Fruit fly (Drosophila melanogaster) whole organism, pupa: ENCODE results near the gene CG13937.

Experiments
- CG10348 ChIP-seq: fragments of 200-800 bp; sonication (Bioruptor generic); IDR thresholded peaks from 2 replicates; pipeline ENCODE4 v1.3.6; 2022; ENCODE audit warnings: missing biosample characterization, missing genetic modification characterization
- CG12605 ChIP-seq: fragments of 200-800 bp; sonication (Bioruptor generic); IDR thresholded peaks from 2 replicates; pipeline ENCODE4 v1.3.6; 2022; ENCODE audit warnings: missing biosample characterization, missing genetic modification characterization
- CG13204 ChIP-seq: fragments of 200-800 bp; sonication (Bioruptor generic); optimal IDR thresholded peaks from 2 replicates; lab custom pipeline; 2018; ENCODE audit warnings: missing biosample characterization, mild to moderate bottlenecking, missing genetic modification characterization, moderate library complexity
- CG14655 ChIP-seq: fragments of 200-800 bp; sonication (Bioruptor generic); optimal IDR thresholded peaks from 3 replicates; lab custom pipeline; 2017; ENCODE audit warnings: mild to moderate bottlenecking, missing biosample characterization, missing genetic modification reagents, missing genetic modification characterization
- CG15710 ChIP-seq: fragments of 200-800 bp; sonication (Bioruptor generic); optimal IDR thresholded peaks from 2 replicates; lab custom pipeline; 2018; ENCODE audit warnings: missing biosample characterization, mild to moderate bottlenecking, missing genetic modification characterization, moderate library complexity
- CG17806 ChIP-seq: fragments of 200-800 bp; sonication (Bioruptor generic); optimal IDR thresholded peaks from 2 replicates; lab custom pipeline; 2018; ENCODE audit warnings: missing biosample characterization, mild to moderate bottlenecking, missing genetic modification characterization, moderate library complexity
- CG32121 ChIP-seq: fragments of 200-800 bp; sonication (Bioruptor generic); IDR thresholded peaks from 2 replicates; pipeline ENCODE4 v1.3.6; 2022; ENCODE audit warnings: missing biosample characterization, missing genetic modification characterization
- CG34367 ChIP-seq: fragments of 200-800 bp; sonication (Bioruptor generic); optimal IDR thresholded peaks from 2 replicates; lab custom pipeline; 2018; ENCODE audit warnings: missing biosample characterization, mild to moderate bottlenecking, missing genetic modification characterization
- CG4496 ChIP-seq: fragments of 200-800 bp; sonication (Bioruptor generic); IDR thresholded peaks from 3 replicates; pipeline ENCODE4 v1.3.6; 2022; ENCODE audit warnings: missing biosample characterization, missing genetic modification characterization
- CG8159 ChIP-seq: fragments of 200-800 bp; sonication (Bioruptor generic); optimal IDR thresholded peaks from 3 replicates; lab custom pipeline; 2018; ENCODE audit warnings: missing biosample characterization, mild to moderate bottlenecking, missing genetic modification characterization, moderate library complexity
- CG8301 ChIP-seq: fragments of 200-800 bp; sonication (Bioruptor generic); optimal IDR thresholded peaks from 2 replicates; lab custom pipeline; 2018; ENCODE audit warnings: missing biosample characterization, mild to moderate bottlenecking, missing genetic modification characterization
- CG9948 ChIP-seq: fragments of 200-800 bp; sonication (Bioruptor generic); optimal IDR thresholded peaks from 2 replicates; lab custom pipeline; 2018; ENCODE audit warnings: missing biosample characterization, mild to moderate bottlenecking, missing genetic modification characterization, moderate library complexity
- D1 ChIP-seq: fragments of 200-800 bp; sonication (Bioruptor generic); optimal IDR thresholded peaks from 2 replicates; lab custom pipeline; 2018; ENCODE audit warnings: missing biosample characterization, mild to moderate bottlenecking, missing genetic modification characterization, moderate library complexity
- EcR ChIP-seq: fragments of 200-800 bp; sonication (Bioruptor generic); optimal IDR thresholded peaks from 3 replicates; lab custom pipeline; 2019; ENCODE audit warnings: missing biosample characterization, missing genetic modification characterization, mild to moderate bottlenecking, moderate library complexity, missing genetic modification reagents
- Ets98B ChIP-seq: fragments of 200-800 bp; sonication (Bioruptor generic); IDR thresholded peaks from 2 replicates; pipeline ENCODE4 v1.3.6; 2022; ENCODE audit warnings: missing biosample characterization, missing genetic modification characterization
- Pif1A ChIP-seq: fragments of 200-800 bp; sonication (Bioruptor generic); optimal IDR thresholded peaks from 3 replicates; lab custom pipeline; 2016; ENCODE audit warnings: missing biosample characterization, missing genetic modification characterization
- Pif1B ChIP-seq: fragments of 200-800 bp; sonication (Bioruptor generic); optimal IDR thresholded peaks from 3 replicates; lab custom pipeline; 2016; ENCODE audit warnings: missing biosample characterization, missing genetic modification characterization
- Snoo ChIP-seq: fragments of 200-800 bp; sonication (Bioruptor generic); optimal IDR thresholded peaks from 3 replicates; lab custom pipeline; 2017; ENCODE audit warnings: missing biosample characterization, mild to moderate bottlenecking, missing genetic modification characterization, inconsistent platforms
- fd96Ca ChIP-seq: fragments of 200-800 bp; sonication (Bioruptor generic); IDR thresholded peaks from 3 replicates; pipeline ENCODE4 v1.3.6; 2022; ENCODE audit warnings: missing biosample characterization, missing genetic modification characterization
- gl ChIP-seq: fragments of 200-800 bp; sonication (Bioruptor generic); optimal IDR thresholded peaks from 2 replicates; lab custom pipeline; 2018; ENCODE audit warnings: missing biosample characterization, mild to moderate bottlenecking, missing genetic modification characterization
- rn ChIP-seq: fragments of 200-800 bp; sonication (Bioruptor generic); IDR thresholded peaks from 2 replicates; pipeline ENCODE4 v1.3.6; 2022; ENCODE audit warnings: missing biosample characterization, missing genetic modification characterization

Gene CG13937

DNA sequence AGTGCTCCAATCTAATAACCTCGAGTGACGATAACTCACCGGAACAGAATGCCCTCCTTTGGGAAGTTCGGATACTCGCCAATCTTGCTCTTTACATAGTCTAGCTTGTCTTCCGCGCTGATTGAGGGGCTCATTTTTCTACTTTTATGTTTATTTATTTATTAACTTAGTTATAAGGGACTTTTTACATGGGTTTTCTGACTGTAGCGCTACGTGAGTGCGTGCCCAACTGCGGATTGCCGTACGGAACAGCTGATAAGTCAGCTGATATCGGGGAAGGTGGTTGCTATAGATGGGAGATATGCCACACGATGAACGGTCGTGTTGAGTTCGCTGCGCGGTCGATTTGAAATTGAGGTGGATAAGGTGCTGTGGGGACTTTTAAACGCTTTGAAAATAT is 1.8 kb upstream of the CG13937 start, which contains the start of gene Aprt:
TSS of gene Aprt (minus strand) at position 368 of the 400 bp plus-strand sequence.
- TF ChIP-seq Pif1B (GFP tag; lab: Kevin White, UChicago) = peak; percentile 8
- no peak for TF ChIP-seq CG13204
- TF ChIP-seq CG17806 (tag; lab: Kevin White, UChicago) = no peak
- no peak for TF ChIP-seq CG10348 (GFP tag; lab: Robert Waterston, UW)
- TF ChIP-seq EcR (GFP tag; lab: Kevin White, UChicago) = peak; percentile 2
- no peak for TF ChIP-seq D1 (tag; lab: Kevin White, UChicago)

DNA sequence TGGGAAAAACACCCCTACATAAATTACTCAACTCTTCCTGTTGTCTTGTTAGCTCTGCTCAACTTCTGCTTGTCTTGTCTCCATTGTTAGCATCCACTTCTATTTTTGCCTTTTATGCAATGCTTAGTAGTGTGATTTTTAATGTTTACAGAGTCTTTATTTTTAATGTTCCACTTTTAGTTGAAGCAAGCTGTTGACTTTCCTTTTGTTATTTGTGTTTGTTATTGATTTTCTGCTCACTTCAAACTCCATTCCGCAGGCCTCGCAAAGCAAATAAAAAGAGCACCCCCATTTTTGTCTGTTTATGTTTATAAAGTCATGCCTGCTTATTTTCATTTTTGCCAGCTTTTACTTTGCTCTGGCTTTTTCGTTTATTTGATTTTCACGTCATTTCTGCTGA is 922 bp downstream of the CG13937 start:
- no peak for TF ChIP-seq Snoo (tag; lab: Kevin White, UChicago)
- TF ChIP-seq CG13204 = no peak
- no peak for TF ChIP-seq CG14655 (GFP tag; lab: Kevin White, UChicago)
- TF ChIP-seq CG4496 (GFP tag; lab: Robert Waterston, UW) = no peak
- no peak for TF ChIP-seq CG12605 (GFP tag; lab: Robert Waterston, UW)
- TF ChIP-seq CG8159 = no peak
- no peak for TF ChIP-seq CG15710 (tag; lab: Kevin White, UChicago)
- TF ChIP-seq CG9948 = no peak
- no peak for TF ChIP-seq Pif1B (GFP tag; lab: Kevin White, UChicago)
- no peak for TF ChIP-seq CG10348 (GFP tag; lab: Robert Waterston, UW)
- TF ChIP-seq D1 (tag; lab: Kevin White, UChicago) = no peak
- TF ChIP-seq CG17806 (tag; lab: Kevin White, UChicago) = no peak
- TF ChIP-seq CG8301 = no peak
- no peak for TF ChIP-seq EcR (GFP tag; lab: Kevin White, UChicago)

- TF ChIP-seq CG9948 = peak; percentile 7
- no peak for TF ChIP-seq EcR (GFP tag; lab: Kevin White, UChicago)
- peak; percentile 52 for TF ChIP-seq CG8301
- TF ChIP-seq CG15710 (tag; lab: Kevin White, UChicago) = no peak
- no peak for TF ChIP-seq CG34367 (tag; lab: Kevin White, UChicago)
- TF ChIP-seq Snoo (tag; lab: Kevin White, UChicago) = no peak
- TF ChIP-seq gl (tag; lab: Kevin White, UChicago) = no peak
- no peak for TF ChIP-seq CG10348 (GFP tag; lab: Robert Waterston, UW)
- peak; percentile 45 for TF ChIP-seq CG8159
- TF ChIP-seq rn (GFP tag; lab: Robert Waterston, UW) = peak; percentile 62; the same call in 1 of the 2 replicates
- peak; percentile 35 for TF ChIP-seq Pif1B (GFP tag; lab: Kevin White, UChicago)
- peak; percentile 79; the same call in 2 of the 3 replicates for TF ChIP-seq fd96Ca (GFP tag; lab: Robert Waterston, UW)
- peak; percentile 71 for TF ChIP-seq CG14655 (GFP tag; lab: Kevin White, UChicago)
- TF ChIP-seq D1 (tag; lab: Kevin White, UChicago) = no peak
- TF ChIP-seq CG12605 (GFP tag; lab: Robert Waterston, UW) = peak; percentile 62; the same call in 1 of the 2 replicates
- peak; percentile 30 for TF ChIP-seq CG17806 (tag; lab: Kevin White, UChicago)
- TF ChIP-seq CG32121 (GFP tag; lab: Robert Waterston, UW) = peak; percentile 32; the same call in 1 of the 2 replicates
- peak; percentile 83; the same call in 2 of the 3 replicates for TF ChIP-seq CG4496 (GFP tag; lab: Robert Waterston, UW)
- TF ChIP-seq Ets98B (GFP tag; lab: Robert Waterston, UW) = peak; percentile 66; the same call in 1 of the 2 replicates
Observed at dm6 chr3L:1880692-1881091, 2.1 kb downstream of the CG13937 start.

DNA sequence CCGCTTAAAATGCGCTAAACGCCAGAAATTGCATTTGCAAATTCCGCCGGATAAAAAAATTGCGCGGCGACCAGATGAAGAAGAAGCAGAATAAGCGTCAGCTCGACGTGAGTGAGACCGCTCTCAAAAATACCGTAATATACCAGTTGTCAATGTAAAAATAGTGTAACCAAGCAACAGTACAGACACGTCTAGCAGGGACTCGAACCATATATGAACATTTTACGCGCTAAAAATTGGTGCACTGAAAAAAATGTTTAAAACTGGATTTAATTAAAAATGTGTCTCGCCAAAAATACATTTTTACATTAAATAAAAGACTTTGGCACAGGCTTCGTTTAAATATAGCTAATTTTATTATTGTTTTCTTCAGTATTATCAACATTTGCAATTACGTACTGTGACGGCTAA is 6.6 kb downstream of the CG13937 start, which contains the start of gene dre4:
TSS of gene dre4 (minus strand) at position 98 of the 411 bp plus-strand sequence.
- TF ChIP-seq CG8301 = peak; percentile 71
- no peak; the same call in 1 of the 2 replicates for TF ChIP-seq CG32121 (GFP tag; lab: Robert Waterston, UW)
- no peak for TF ChIP-seq Pif1B (GFP tag; lab: Kevin White, UChicago)
- TF ChIP-seq gl (tag; lab: Kevin White, UChicago) = no peak
- no peak for TF ChIP-seq CG10348 (GFP tag; lab: Robert Waterston, UW)
- TF ChIP-seq CG12605 (GFP tag; lab: Robert Waterston, UW) = peak; percentile 61
- peak; percentile 62 for TF ChIP-seq Ets98B (GFP tag; lab: Robert Waterston, UW)
- TF ChIP-seq CG14655 (GFP tag; lab: Kevin White, UChicago) = no peak
- peak; percentile 51 for TF ChIP-seq CG9948
- TF ChIP-seq D1 (tag; lab: Kevin White, UChicago) = no peak
- no peak for TF ChIP-seq Pif1A (GFP tag; lab: Kevin White, UChicago)
- TF ChIP-seq Snoo (tag; lab: Kevin White, UChicago) = peak; percentile 66
- TF ChIP-seq CG8159 = peak; percentile 65
- TF ChIP-seq CG17806 (tag; lab: Kevin White, UChicago) = peak; percentile 67
- TF ChIP-seq CG34367 (tag; lab: Kevin White, UChicago) = peak; percentile 48
- peak; percentile 68 for TF ChIP-seq EcR (GFP tag; lab: Kevin White, UChicago)
- TF ChIP-seq CG13204 = no peak
- peak; percentile 47 for TF ChIP-seq CG15710 (tag; lab: Kevin White, UChicago)
- TF ChIP-seq rn (GFP tag; lab: Robert Waterston, UW) = peak; percentile 41; the same call in 1 of the 2 replicates
- TF ChIP-seq fd96Ca (GFP tag; lab: Robert Waterston, UW) = 0 out of 3 replicates have a peak, but pooled peaks have one; percentile 17
- peak; percentile 60 for TF ChIP-seq CG4496 (GFP tag; lab: Robert Waterston, UW)

DNA sequence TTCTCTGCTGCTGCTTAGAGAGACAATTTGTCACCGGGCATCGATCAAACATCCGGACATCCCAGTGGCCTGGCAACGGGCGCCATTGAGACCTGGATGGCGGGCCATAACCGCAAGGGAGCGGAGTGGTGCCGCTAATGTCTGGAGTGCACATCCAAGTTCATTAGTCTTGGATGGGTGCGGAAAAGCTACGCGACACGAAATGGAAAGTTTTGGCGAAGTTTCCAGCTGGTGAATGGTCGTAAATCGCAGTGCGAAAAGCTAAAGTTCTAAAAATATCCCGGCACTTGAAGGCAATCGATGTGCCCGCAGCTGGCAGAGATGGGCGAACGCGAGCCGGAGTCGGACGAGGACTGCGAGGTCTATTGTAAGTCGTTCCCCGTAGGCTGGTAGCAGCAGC is 13.1 kb downstream of the CG13937 start, which contains the start of gene CG13924:
TSS of gene CG13924 (plus strand) at position 301 of the 400 bp plus-strand sequence.
- TF ChIP-seq Snoo (tag; lab: Kevin White, UChicago) (no peak), gl (tag; lab: Kevin White, UChicago) (no peak), CG14655 (GFP tag; lab: Kevin White, UChicago) (no peak), CG34367 (tag; lab: Kevin White, UChicago) (no peak)
